Fruit fly (Drosophila melanogaster) whole organism, embryonic: ENCODE results near the gene CG31898.
A peak's percentile ranks its signal among the peaks of the same experiment; 100 is the strongest.

Experiments used
- Blimp-1 ChIP-seq: fragments of 200-800 bp; sonication (Bioruptor generic); optimal IDR thresholded peaks from 3 replicates; lab custom pipeline; 2018; ENCODE audit warnings: missing biosample characterization, missing genetic modification characterization, mild to moderate bottlenecking, moderate library complexity, missing genetic modification reagents
- CG10267 ChIP-seq: fragments of 200-800 bp; sonication (Bioruptor generic); optimal IDR thresholded peaks from 2 replicates; lab custom pipeline; 2018; ENCODE audit warnings: missing biosample characterization, mild to moderate bottlenecking, missing genetic modification characterization, moderate library complexity
- CG10979 ChIP-seq: fragments of 200-800 bp; sonication (Bioruptor generic); optimal IDR thresholded peaks from 2 replicates; lab custom pipeline; 2018; ENCODE audit warnings: missing biosample characterization, mild to moderate bottlenecking, missing genetic modification characterization, moderate library complexity
- CG12236 ChIP-seq: fragments of 200-800 bp; sonication (Bioruptor generic); optimal IDR thresholded peaks from 2 replicates; lab custom pipeline; 2016; ENCODE audit warnings: missing biosample characterization, missing genetic modification characterization
- CG12299 ChIP-seq: fragments of 200-800 bp; sonication (Bioruptor generic); optimal IDR thresholded peaks from 2 replicates; lab custom pipeline; 2018; ENCODE audit warnings: missing biosample characterization, mild to moderate bottlenecking, missing genetic modification characterization
- CG12659 ChIP-seq: fragments of 200-800 bp; sonication (Bioruptor generic); optimal IDR thresholded peaks from 3 replicates; lab custom pipeline; 2017; ENCODE audit warnings: mild to moderate bottlenecking, missing biosample characterization, missing genetic modification reagents, missing genetic modification characterization
- CG14710 ChIP-seq: fragments of 200-800 bp; sonication (Bioruptor generic); optimal IDR thresholded peaks from 3 replicates; lab custom pipeline; 2019; ENCODE audit warnings: missing biosample characterization, mild to moderate bottlenecking, missing genetic modification characterization, moderate library complexity
- CG1602 ChIP-seq: fragments of 200-800 bp; sonication (Bioruptor generic); optimal IDR thresholded peaks from 3 replicates; lab custom pipeline; 2016; ENCODE audit warnings: missing biosample characterization, missing genetic modification characterization
- CG16815 ChIP-seq: fragments of 200-800 bp; sonication (Bioruptor generic); optimal IDR thresholded peaks from 3 replicates; lab custom pipeline; 2017; ENCODE audit warnings: missing biosample characterization, mild to moderate bottlenecking, missing genetic modification characterization
- CG18262 ChIP-seq: fragments of 200-800 bp; optimal IDR thresholded peaks from 3 replicates; lab custom pipeline; 2019; ENCODE audit warnings: missing biosample characterization, mild to moderate bottlenecking, missing genetic modification characterization, moderate library complexity
- CG18599 ChIP-seq: fragments of 200-800 bp; sonication (Bioruptor generic); optimal IDR thresholded peaks from 3 replicates; lab custom pipeline; 2017; ENCODE audit warnings: missing biosample characterization, missing genetic modification characterization, mild to moderate bottlenecking, moderate library complexity, missing genetic modification reagents
- CG2120 ChIP-seq: fragments of 200-800 bp; sonication (Bioruptor generic); optimal IDR thresholded peaks from 3 replicates; lab custom pipeline; 2016; ENCODE audit warnings: missing biosample characterization, missing genetic modification characterization
- CG2712 ChIP-seq: fragments of 200-800 bp; optimal IDR thresholded peaks from 3 replicates; lab custom pipeline; 2019; ENCODE audit warnings: missing biosample characterization, mild to moderate bottlenecking, missing genetic modification characterization, moderate library complexity
- CG30403 ChIP-seq: fragments of 200-800 bp; sonication (Bioruptor generic); optimal IDR thresholded peaks from 3 replicates; lab custom pipeline; 2016; ENCODE audit warnings: missing biosample characterization, missing genetic modification characterization
- CG7556 ChIP-seq: fragments of 200-800 bp; sonication (Bioruptor generic); optimal IDR thresholded peaks from 2 replicates; lab custom pipeline; 2017; ENCODE audit warnings: missing biosample characterization, mild to moderate bottlenecking, missing genetic modification characterization
- CG7987 ChIP-seq: fragments of 200-800 bp; sonication (Bioruptor generic); optimal IDR thresholded peaks from 2 replicates; lab custom pipeline; 2018; ENCODE audit warnings: missing biosample characterization, mild to moderate bottlenecking, missing genetic modification characterization, moderate library complexity
- CG8290 ChIP-seq, 3 experiments: fragments of 200-800 bp; sonication (Bioruptor generic); optimal IDR thresholded peaks; 2 replicates each; lab custom pipeline; 2016 to 2019; ENCODE audit warnings: missing biosample characterization in 3 of 3, missing genetic modification characterization in 3 of 3, mild to moderate bottlenecking in 2 of 3, moderate library complexity in 1 of 3
- CG8924 ChIP-seq: fragments of 200-800 bp; optimal IDR thresholded peaks from 3 replicates; lab custom pipeline; 2019; ENCODE audit warnings: missing biosample characterization, mild to moderate bottlenecking, missing genetic modification characterization, moderate library complexity
- Chrac-16 ChIP-seq: fragments of 200-800 bp; sonication (Bioruptor generic); optimal IDR thresholded peaks from 3 replicates; lab custom pipeline; 2016; ENCODE audit warnings: missing biosample characterization, missing genetic modification characterization
- CoRest ChIP-seq: fragments of 200-800 bp; sonication (Bioruptor generic); optimal IDR thresholded peaks from 3 replicates; lab custom pipeline; 2018; ENCODE audit warnings: missing biosample characterization, mild to moderate bottlenecking, missing genetic modification characterization, moderate library complexity
- Ets65A ChIP-seq: fragments of 200-800 bp; sonication (Bioruptor generic); peaks from one replicate; lab custom pipeline; 2016; ENCODE audit warnings: missing biosample characterization, missing genetic modification characterization
- Ets97D ChIP-seq: fragments of 200-800 bp; sonication (Bioruptor generic); optimal IDR thresholded peaks from 3 replicates; lab custom pipeline; 2016; ENCODE audit warnings: missing biosample characterization, missing genetic modification characterization
- Fer3 ChIP-seq: fragments of 200-800 bp; sonication (Bioruptor generic); optimal IDR thresholded peaks from 2 replicates; lab custom pipeline; 2018; ENCODE audit warnings: missing biosample characterization, mild to moderate bottlenecking, missing genetic modification characterization, moderate library complexity
- Hr51 ChIP-seq, 2 experiments: fragments of 200-800 bp; sonication (Bioruptor generic); optimal IDR thresholded peaks; 2 replicates in 1 of 2; 3 replicates in 1 of 2; lab custom pipeline; 2016 to 2018; ENCODE audit warnings: missing biosample characterization in 2 of 2, missing genetic modification characterization in 2 of 2, mild to moderate bottlenecking in 1 of 2, moderate library complexity in 1 of 2
- Lim3 ChIP-seq: fragments of 200-800 bp; sonication (Bioruptor generic); IDR thresholded peaks from 2 replicates; pipeline ENCODE4 v1.3.6; 2022; ENCODE audit warnings: missing biosample characterization, missing genetic modification characterization
- MBD-R2 ChIP-seq: fragments of 200-800 bp; sonication (Bioruptor generic); IDR thresholded peaks from 2 replicates; pipeline ENCODE4 v1.3.6; 2022; ENCODE audit warnings: missing biosample characterization, missing genetic modification characterization
- Sox102F ChIP-seq: fragments of 200-800 bp; sonication (Bioruptor generic); optimal IDR thresholded peaks from 2 replicates; lab custom pipeline; 2018; ENCODE audit warnings: missing biosample characterization, mild to moderate bottlenecking, missing genetic modification characterization, moderate library complexity
- ato ChIP-seq: fragments of 200-800 bp; sonication (Bioruptor generic); IDR thresholded peaks from 2 replicates; pipeline ENCODE4 v1.3.6; 2022; ENCODE audit warnings: missing biosample characterization, missing genetic modification characterization; ENCODE audit not compliant: partially characterized antibody
- dati ChIP-seq: fragments of 200-800 bp; sonication (Bioruptor generic); IDR thresholded peaks from 2 replicates; pipeline ENCODE4 v1.3.6; 2022; ENCODE audit warnings: missing biosample characterization, missing genetic modification characterization
- dmrt99B ChIP-seq: fragments of 200-800 bp; sonication (Bioruptor generic); optimal IDR thresholded peaks from 2 replicates; lab custom pipeline; 2018; ENCODE audit warnings: missing biosample characterization, mild to moderate bottlenecking, missing genetic modification characterization, moderate library complexity
- dpn ChIP-seq, 2 experiments: fragments of 200-800 bp; sonication (Bioruptor generic); optimal IDR thresholded peaks; 3 replicates each; lab custom pipeline; 2016; ENCODE audit warnings: missing biosample characterization in 2 of 2, missing genetic modification characterization in 2 of 2
- grau ChIP-seq: fragments of 200-800 bp; optimal IDR thresholded peaks from 3 replicates; lab custom pipeline; 2019; ENCODE audit warnings: missing biosample characterization, mild to moderate bottlenecking, missing genetic modification characterization, moderate library complexity
- lbe ChIP-seq: fragments of 200-800 bp; sonication (Bioruptor generic); optimal IDR thresholded peaks from 2 replicates; lab custom pipeline; 2016; ENCODE audit warnings: missing biosample characterization, mild to moderate bottlenecking, missing genetic modification characterization
- lola ChIP-seq, 3 experiments: fragments of >200 bp in 2 of 3; fragments of 200-800 bp in 1 of 3; sonication (Bioruptor generic) in 1 of 3; optimal IDR thresholded peaks; 2 replicates each; lab custom pipeline; 2017 to 2019; ENCODE audit warnings: missing biosample characterization in 3 of 3, missing genetic modification characterization in 3 of 3, mild to moderate bottlenecking in 1 of 3, moderate library complexity in 1 of 3
- nom ChIP-seq: fragments of 200-800 bp; sonication (Bioruptor generic); optimal IDR thresholded peaks from 2 replicates; lab custom pipeline; 2017; ENCODE audit warnings: missing biosample characterization, missing genetic modification characterization, mild to moderate bottlenecking, moderate library complexity, missing genetic modification reagents
- pfk ChIP-seq: fragments of 200-800 bp; sonication (Bioruptor generic); optimal IDR thresholded peaks from 2 replicates; lab custom pipeline; 2018; ENCODE audit warnings: missing biosample characterization, mild to moderate bottlenecking, missing genetic modification characterization, moderate library complexity
- pho ChIP-seq: fragments of 200-800 bp; sonication (Bioruptor generic); optimal IDR thresholded peaks from 2 replicates; lab custom pipeline; 2016; ENCODE audit warnings: missing biosample characterization, missing genetic modification characterization
- pzg ChIP-seq: fragments of 200-800 bp; sonication (Bioruptor generic); optimal IDR thresholded peaks from 3 replicates; lab custom pipeline; 2018; ENCODE audit warnings: missing biosample characterization, mild to moderate bottlenecking, missing genetic modification characterization, moderate library complexity
- stwl ChIP-seq: fragments of 200-800 bp; sonication (Bioruptor generic); optimal IDR thresholded peaks from 3 replicates; lab custom pipeline; 2018; ENCODE audit warnings: missing biosample characterization, mild to moderate bottlenecking, missing genetic modification characterization, moderate library complexity
- zen2 ChIP-seq: fragments of 200-800 bp; sonication (Bioruptor generic); IDR thresholded peaks from 3 replicates; pipeline ENCODE4 v1.3.6; 2022; ENCODE audit warnings: missing biosample characterization, missing genetic modification characterization; ENCODE audit not compliant: partially characterized antibody

Gene CG31898

DNA sequence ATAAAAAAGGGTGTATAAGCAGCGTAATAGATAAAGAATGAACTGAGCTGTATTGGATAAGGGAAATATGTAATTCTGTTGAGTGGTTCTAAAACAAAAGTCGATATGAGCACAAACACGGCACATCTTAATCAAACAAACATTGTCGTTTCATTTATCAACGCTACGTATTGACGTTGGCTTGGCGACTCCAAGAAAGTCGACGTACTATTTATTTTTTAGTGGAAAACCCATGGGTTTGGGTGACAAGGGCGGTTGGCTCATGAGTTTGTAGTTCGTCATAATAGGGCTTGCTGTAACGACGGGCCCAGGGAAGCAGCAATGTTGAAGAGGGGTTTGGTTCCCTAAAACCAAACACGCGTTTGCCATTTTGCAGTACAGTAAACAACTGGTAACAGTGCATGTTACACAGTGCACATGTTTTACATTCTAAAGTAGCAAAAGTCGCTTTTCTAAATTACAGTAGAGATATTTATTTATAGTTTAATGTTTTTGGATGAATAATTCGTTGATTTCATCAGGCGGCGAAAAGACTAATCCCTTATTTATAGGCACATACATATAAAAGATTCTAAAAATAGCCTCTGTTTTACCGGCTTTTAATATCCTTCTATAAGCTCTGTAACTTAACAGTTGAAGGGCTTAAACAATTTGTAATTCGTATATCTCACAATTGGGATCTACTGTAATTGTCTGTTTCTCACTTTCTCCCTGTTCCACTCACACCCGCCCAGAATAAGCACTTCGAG is 38.8 kb upstream of the CG31898 start (continued):
- no peak for TF ChIP-seq ato (GFP tag; lab: Robert Waterston, UW)
- TF ChIP-seq Ets65A (GFP tag; lab: Kevin White, UChicago) = peak; percentile 9
- TF ChIP-seq CG2120 = peak; percentile 50
- TF ChIP-seq pho = peak; percentile 15
- peak; percentile 15 for TF ChIP-seq CG10267 (tag; lab: Kevin White, UChicago)
- peak; percentile 20 for TF ChIP-seq CG16815 (GFP tag; lab: Kevin White, UChicago)
- TF ChIP-seq Fer3 (tag; lab: Kevin White, UChicago) = peak; percentile 16
- no peak for TF ChIP-seq pzg (GFP tag; lab: Kevin White, UChicago)
- peak; percentile 59 for TF ChIP-seq CG2712 (tag; lab: Kevin White, UChicago)
- no peak for TF ChIP-seq CG12236 (GFP tag; lab: Kevin White, UChicago)
- TF ChIP-seq CG14710 (tag; lab: Kevin White, UChicago) = peak; percentile 7
- TF ChIP-seq pfk (GFP tag; lab: Kevin White, UChicago) = peak; percentile 12
- peak; percentile 20 for TF ChIP-seq CG12659 (GFP tag; lab: Kevin White, UChicago)
- TF ChIP-seq Ets97D = peak; percentile 19
- peak in 1 of 2 experiments; percentile 7 for TF ChIP-seq Hr51 (GFP tag; optimal IDR thresholded peaks at IDR 0.05; lab: Kevin White, UChicago)
- peak; percentile 44 for TF ChIP-seq CG7556
- peak; percentile 37 for TF ChIP-seq CoRest (tag; lab: Kevin White, UChicago)
- TF ChIP-seq CG8924 = peak; percentile 20
- TF ChIP-seq dpn (GFP tag; optimal IDR thresholded peaks at IDR 0.05; lab: Kevin White, UChicago) = no peak
- TF ChIP-seq lola (GFP tag; optimal IDR thresholded peaks at IDR 0.05; lab: Kevin White, UChicago) = no peak
- TF ChIP-seq CG30403 = peak; percentile 40
- no peak for TF ChIP-seq Lim3 (GFP tag; lab: Robert Waterston, UW)
- TF ChIP-seq dati (GFP tag; lab: Robert Waterston, UW) = no peak
- peak; percentile 53 for TF ChIP-seq CG18599 (GFP tag; lab: Kevin White, UChicago)
- TF ChIP-seq MBD-R2 (GFP tag; lab: Robert Waterston, UW) = peak; percentile 20; the same call in 1 of the 2 replicates
- TF ChIP-seq Chrac-16 (GFP tag; lab: Kevin White, UChicago) = peak; percentile 10
- TF ChIP-seq dmrt99B = peak; percentile 55
- peak; percentile 35 for TF ChIP-seq CG10979 (tag; lab: Kevin White, UChicago)
- TF ChIP-seq CG12299 (tag; lab: Kevin White, UChicago) = peak; percentile 13
- TF ChIP-seq CG18262 (tag; lab: Kevin White, UChicago) = peak; percentile 43
- peak; percentile 2 for TF ChIP-seq CG7987 (GFP tag; lab: Kevin White, UChicago)
- TF ChIP-seq lbe (GFP tag; lab: Kevin White, UChicago) = peak; percentile 26
- TF ChIP-seq Sox102F = peak; percentile 20
- TF ChIP-seq nom (GFP tag; lab: Kevin White, UChicago) = peak; percentile 2
- no peak for TF ChIP-seq zen2 (GFP tag; lab: Robert Waterston, UW)
- TF ChIP-seq stwl = no peak
- peak; percentile 87 for TF ChIP-seq grau (tag; lab: Kevin White, UChicago)
- TF ChIP-seq Blimp-1 (GFP tag; lab: Kevin White, UChicago) = peak; percentile 50
- TF ChIP-seq CG1602 (GFP tag; lab: Kevin White, UChicago) = peak; percentile 19
- TF ChIP-seq CG8290 (GFP tag; optimal IDR thresholded peaks at IDR 0.05; lab: Kevin White, UChicago) = no peak
- TF ChIP-seq CG8290 (tag; optimal IDR thresholded peaks at IDR 0.05; lab: Kevin White, UChicago) = no peak
- TF ChIP-seq, all 482 proteins: peak for 77
